Fruit fly (Drosophila melanogaster): ENCODE data around the gene CG5078.

- TF ChIP-seq psq (optimal IDR thresholded peaks at IDR 0.05) (peak; percentile 63), Myc (optimal IDR thresholded peaks at IDR 0.05) (no peak), Sin3A (optimal IDR thresholded peaks at IDR 0.05) (no peak)
These were observed 12.3 kb downstream of the CG5078 start for dm6 chr3L:20517897-20518804.
